Fruit fly (Drosophila melanogaster): ENCODE data around the gene schlank.

DNA sequence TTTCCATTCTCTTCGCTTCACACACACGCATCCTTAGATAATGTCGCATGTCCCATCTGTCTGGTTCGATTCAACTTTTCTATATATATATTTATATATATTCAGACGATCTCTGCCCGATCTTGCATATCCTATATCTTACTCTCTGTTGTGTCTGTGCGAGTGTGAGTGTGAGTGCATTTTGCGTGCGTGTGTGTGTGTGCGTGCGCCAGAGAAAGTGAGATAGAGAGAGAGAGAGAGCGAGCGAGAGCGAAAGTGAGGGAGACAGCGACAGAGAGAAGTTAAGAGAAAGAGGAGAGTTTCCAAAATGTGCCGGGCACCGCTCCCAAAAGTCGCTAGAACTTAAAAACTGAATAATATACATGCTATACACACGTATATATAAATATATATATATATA lies 35.3 kb downstream of the schlank start:
- no peak for TF ChIP-seq h (optimal IDR thresholded peaks at IDR 0.05)
- TF ChIP-seq psq (optimal IDR thresholded peaks at IDR 0.05) = no peak

All from Kc167 (cell line).